Worm (Caenorhabditis elegans) whole organism, early embryonic: ENCODE data around the gene lron-10.

Experiments
- B0310.2 ChIP-seq: sonication (generic microtip); optimal IDR thresholded peaks from 2 replicates; lab custom pipeline; 2016; ENCODE audit warnings: mild to moderate bottlenecking, missing genetic modification characterization, missing compliant biosample characterization
- F13C5.2 ChIP-seq: sonication (generic microtip); optimal IDR thresholded peaks from 2 replicates; lab custom pipeline; 2017; ENCODE audit warnings: mild to moderate bottlenecking, missing genetic modification characterization, inconsistent platforms, missing compliant biosample characterization
- aly-1 ChIP-seq: sonication (generic microtip); optimal IDR thresholded peaks from 2 replicates; lab custom pipeline; 2016; ENCODE audit warnings: missing genetic modification characterization, missing compliant biosample characterization
- ama-1 ChIP-seq: fragments of 150-350 bp; optimal IDR thresholded peaks from 2 replicates; lab custom pipeline; 2014
- ceh-13 ChIP-seq: fragments of 200-800 bp; sonication (Bioruptor generic); optimal IDR thresholded peaks from 2 replicates; lab custom pipeline; 2018; ENCODE audit warnings: mild to moderate bottlenecking, missing genetic modification characterization, missing compliant biosample characterization
- ceh-36 ChIP-seq: sonication (generic microtip); optimal IDR thresholded peaks from 2 replicates; lab custom pipeline; 2016; ENCODE audit warnings: missing genetic modification characterization, inconsistent platforms, missing compliant biosample characterization
- ets-7 ChIP-seq: sonication (generic microtip); optimal IDR thresholded peaks from 2 replicates; lab custom pipeline; 2016; ENCODE audit warnings: missing genotype, missing genetic modification characterization, missing compliant biosample characterization
- flt-1 ChIP-seq: fragments of 200-800 bp; sonication (Bioruptor generic); IDR thresholded peaks from 2 replicates; pipeline ENCODE4 v1.3.6; 2022; ENCODE audit warnings: missing genetic modification characterization, missing compliant biosample characterization
- hmbx-1 ChIP-seq: sonication (generic microtip); optimal IDR thresholded peaks from 2 replicates; lab custom pipeline; 2016; ENCODE audit warnings: mild to moderate bottlenecking, missing genetic modification characterization, missing compliant biosample characterization
- hmg-4 ChIP-seq: fragments of 200-800 bp; sonication (Bioruptor generic); optimal IDR thresholded peaks from 2 replicates; lab custom pipeline; 2018; ENCODE audit warnings: mild to moderate bottlenecking, missing genetic modification characterization, missing compliant biosample characterization
- hnd-1 ChIP-seq: sonication (generic microtip); optimal IDR thresholded peaks from 2 replicates; lab custom pipeline; 2016; ENCODE audit warnings: missing genetic modification characterization, missing compliant biosample characterization
- pes-1 ChIP-seq: fragments of 200-800 bp; sonication (Bioruptor generic); IDR thresholded peaks from 2 replicates; pipeline ENCODE4 v1.3.6; 2022; ENCODE audit warnings: missing genetic modification reagents, missing genetic modification characterization, missing compliant biosample characterization
- scrt-1 ChIP-seq: fragments of 200-800 bp; sonication (Bioruptor generic); IDR thresholded peaks from 2 replicates; pipeline ENCODE4 v1.3.6; 2022; ENCODE audit warnings: missing genetic modification characterization, missing compliant biosample characterization
- sea-1 ChIP-seq: fragments of 200-800 bp; sonication (Bioruptor generic); conservative IDR thresholded peaks from 2 replicates; pipeline ENCODE4 v1.3.6; 2022; ENCODE audit warnings: missing genetic modification characterization, missing compliant biosample characterization
- tbx-11 ChIP-seq: fragments of 200-800 bp; sonication (Bioruptor generic); IDR thresholded peaks from 2 replicates; pipeline ENCODE4 v1.3.6; 2022; ENCODE audit warnings: missing genetic modification characterization, missing compliant biosample characterization
- tbx-37 ChIP-seq: fragments of 200-800 bp; sonication (Bioruptor generic); conservative IDR thresholded peaks from 2 replicates; pipeline ENCODE4 v1.3.6; 2022; ENCODE audit warnings: missing genetic modification reagents, missing genetic modification characterization, missing compliant biosample characterization
- tra-4 ChIP-seq: sonication (generic microtip); optimal IDR thresholded peaks from 2 replicates; lab custom pipeline; 2017; ENCODE audit warnings: missing genetic modification characterization, missing compliant biosample characterization

Gene lron-10

ce11 chrIII:10634576-10634975 lies 13.4 kb upstream of the lron-10 start:
- TF ChIP-seq F13C5.2 (no peak), tra-4 (no peak), hmg-4 (GFP tag; lab: Kevin White, UChicago) (no peak), hmbx-1 (no peak), ama-1 (lab: Kevin White, UChicago) (no peak), ets-7 (tag; lab: Kevin White, UChicago) (no peak), tbx-37 (GFP tag; lab: Robert Waterston, UW) (no peak), aly-1 (tag; lab: Kevin White, UChicago) (no peak), tbx-11 (GFP tag; lab: Robert Waterston, UW) (no peak), flt-1 (no peak)

ce11 chrIII:10634034-10634433 lies 12.9 kb upstream of the lron-10 start:
- TF ChIP-seq ceh-36 = no peak
- TF ChIP-seq flt-1 = 0 out of 2 replicates have a peak, but pooled peaks have one; percentile 8
- TF ChIP-seq tra-4 = no peak
- TF ChIP-seq hnd-1 (tag; lab: Kevin White, UChicago) = no peak
- no peak for TF ChIP-seq F13C5.2
- peak; percentile 47 for TF ChIP-seq aly-1 (tag; lab: Kevin White, UChicago)
- no peak for TF ChIP-seq hmbx-1
- no peak for TF ChIP-seq scrt-1
- TF ChIP-seq sea-1 (GFP tag; lab: Robert Waterston, UW) = no peak

DNA sequence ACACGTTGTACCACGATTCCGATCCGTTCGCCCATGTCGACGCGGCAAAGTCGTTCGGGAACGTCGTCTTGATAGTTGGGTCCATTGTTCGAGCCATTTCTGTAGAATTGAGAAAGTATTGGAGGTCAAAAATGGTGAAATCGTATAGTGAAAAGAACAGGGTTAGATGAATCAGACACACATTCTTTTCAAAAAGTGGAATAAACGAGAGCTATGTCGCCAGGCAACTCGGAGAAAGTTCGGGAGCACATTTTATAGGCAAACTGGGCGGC lies 12.2 kb upstream of the lron-10 start, which contains the start of gene Y39A1A.9:
Y39A1A.9 (minus strand) TSS at position 99 of the 272 bp plus-strand sequence.
- TF ChIP-seq B0310.2 (tag; lab: Kevin White, UChicago) (no peak), ceh-36 (no peak), pes-1 (GFP tag; lab: Robert Waterston, UW) (no peak), hnd-1 (tag; lab: Kevin White, UChicago) (no peak)

ce11 chrIII:10632590-10633402 lies 11.6 kb upstream of the lron-10 start, which contains the start of gene Y39A1A.10:
Gene Y39A1A.10, plus strand, starts transcription at chrIII:10632728.
- TF ChIP-seq sea-1 (GFP tag; lab: Robert Waterston, UW) = no peak
- TF ChIP-seq hmg-4 (GFP tag; lab: Kevin White, UChicago) = no peak
- TF ChIP-seq pes-1 (GFP tag; lab: Robert Waterston, UW) = no peak

- TF ChIP-seq B0310.2 (tag; lab: Kevin White, UChicago) = no peak
- TF ChIP-seq flt-1 = no peak
- no peak for TF ChIP-seq tbx-11 (GFP tag; lab: Robert Waterston, UW)
- no peak for TF ChIP-seq F13C5.2
- TF ChIP-seq ets-7 (tag; lab: Kevin White, UChicago) = no peak
- TF ChIP-seq hmg-4 (GFP tag; lab: Kevin White, UChicago) = no peak
- TF ChIP-seq sea-1 (GFP tag; lab: Robert Waterston, UW) = no peak
- TF ChIP-seq scrt-1 = no peak
- TF ChIP-seq ceh-36 = no peak
- TF ChIP-seq hnd-1 (tag; lab: Kevin White, UChicago) = no peak
- no peak for TF ChIP-seq hmbx-1
- no peak for TF ChIP-seq tra-4
- TF ChIP-seq tbx-37 (GFP tag; lab: Robert Waterston, UW) = no peak
- TF ChIP-seq ceh-13 (GFP tag; lab: Kevin White, UChicago) = no peak
- TF ChIP-seq ama-1 (lab: Kevin White, UChicago) = no peak
- no peak for TF ChIP-seq pes-1 (GFP tag; lab: Robert Waterston, UW)
- TF ChIP-seq aly-1 (tag; lab: Kevin White, UChicago) = no peak
Measured at ce11 chrIII:10631870-10632509, 10.8 kb upstream of the lron-10 start.

DNA sequence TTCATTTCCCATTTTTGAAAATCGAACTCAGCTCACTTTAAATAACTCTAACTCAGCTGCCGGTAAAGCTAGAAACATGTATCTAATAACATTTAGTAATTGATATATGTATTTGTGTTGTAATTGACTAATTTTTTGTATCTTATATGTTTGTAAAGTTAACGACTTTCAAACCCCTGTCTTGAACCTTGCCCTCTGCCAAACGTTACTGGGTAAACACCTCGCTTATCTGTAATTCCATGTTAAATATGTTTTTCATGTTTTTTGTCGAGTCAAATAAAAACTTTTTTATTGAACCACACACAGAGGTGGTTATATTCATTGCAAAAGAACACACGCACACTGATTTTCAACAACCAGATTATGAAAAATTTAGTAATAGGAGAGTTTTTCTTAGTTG lies 8.6 kb upstream of the lron-10 start:
- TF ChIP-seq pes-1 (GFP tag; lab: Robert Waterston, UW) (no peak), tbx-37 (GFP tag; lab: Robert Waterston, UW) (no peak), hmg-4 (GFP tag; lab: Kevin White, UChicago) (no peak), sea-1 (GFP tag; lab: Robert Waterston, UW) (no peak), ama-1 (lab: Kevin White, UChicago) (no peak), ets-7 (tag; lab: Kevin White, UChicago) (no peak), scrt-1 (no peak)

ce11 chrIII:10629043-10629442 lies 7.9 kb upstream of the lron-10 start, which contains the start of gene swt-4:
Gene swt-4, minus strand, starts transcription at chrIII:10629143.
- TF ChIP-seq pes-1 (GFP tag; lab: Robert Waterston, UW) = no peak
- no peak for TF ChIP-seq tbx-11 (GFP tag; lab: Robert Waterston, UW)
- TF ChIP-seq tbx-37 (GFP tag; lab: Robert Waterston, UW) = no peak
- no peak for TF ChIP-seq hmbx-1
- no peak for TF ChIP-seq scrt-1
- TF ChIP-seq ets-7 (tag; lab: Kevin White, UChicago) = no peak
- no peak for TF ChIP-seq tra-4
- TF ChIP-seq hmg-4 (GFP tag; lab: Kevin White, UChicago) = no peak
- TF ChIP-seq ceh-36 = no peak
- no peak for TF ChIP-seq F13C5.2
- TF ChIP-seq ceh-13 (GFP tag; lab: Kevin White, UChicago) = no peak
- TF ChIP-seq sea-1 (GFP tag; lab: Robert Waterston, UW) = no peak

ce11 chrIII:10628360-10628759 lies 7.2 kb upstream of the lron-10 start:
- TF ChIP-seq ceh-36 (no peak), sea-1 (GFP tag; lab: Robert Waterston, UW) (no peak), ets-7 (tag; lab: Kevin White, UChicago) (no peak), tbx-37 (GFP tag; lab: Robert Waterston, UW) (no peak), hmg-4 (GFP tag; lab: Kevin White, UChicago) (no peak), aly-1 (tag; lab: Kevin White, UChicago) (no peak), ceh-13 (GFP tag; lab: Kevin White, UChicago) (no peak), pes-1 (GFP tag; lab: Robert Waterston, UW) (no peak), ama-1 (lab: Kevin White, UChicago) (no peak), scrt-1 (no peak), tra-4 (no peak)
